Fruit fly (Drosophila melanogaster): ENCODE data around the gene amd.
A peak's percentile ranks its signal among the peaks of the same experiment; 100 is the strongest.

Gene amd

DNA sequence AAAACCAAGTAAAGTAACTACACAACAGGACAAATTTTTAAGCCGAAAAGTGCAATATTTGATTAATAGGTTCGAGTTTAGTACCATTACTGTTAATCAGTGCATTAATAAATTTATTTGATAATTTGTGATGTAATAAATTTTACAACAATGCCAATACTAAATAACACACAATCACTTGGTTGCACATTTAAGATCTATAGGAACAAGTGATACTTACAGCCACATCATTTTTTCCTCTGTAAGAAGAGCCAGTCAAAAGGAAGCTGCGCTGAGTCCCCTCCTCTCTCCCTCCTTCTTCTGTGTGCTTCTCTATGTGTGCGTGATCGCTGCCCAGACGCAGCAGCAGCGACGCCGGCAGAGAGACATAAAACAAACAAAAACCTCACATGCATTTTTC lies 26.8 kb downstream of the amd start:
- TF ChIP-seq CG9705 (GFP tag; optimal IDR thresholded peaks at IDR 0.05), result peak; percentile 81
- TF ChIP-seq HLH106 (tag; optimal IDR thresholded peaks at IDR 0.05), result peak; percentile 91
- TF ChIP-seq Jra (GFP tag; optimal IDR thresholded peaks at IDR 0.05), result peak; percentile 59
- TF ChIP-seq foxo (GFP tag; optimal IDR thresholded peaks at IDR 0.05), result peak in 1 of 2 experiments; percentile 88
- no peak for TF ChIP-seq Vsx2 (GFP tag; optimal IDR thresholded peaks at IDR 0.05; ENCODE audit: partially characterized antibody)
- peak; percentile 92 for TF ChIP-seq rgr (GFP tag; optimal IDR thresholded peaks at IDR 0.05)
- TF ChIP-seq psq (GFP tag; optimal IDR thresholded peaks at IDR 0.05), result peak; percentile 100
- peak; percentile 3 for TF ChIP-seq Dif (GFP tag; optimal IDR thresholded peaks at IDR 0.05; ENCODE audit: partially characterized antibody)
- TF ChIP-seq Abd-B (GFP tag; optimal IDR thresholded peaks at IDR 0.05), result no peak
- TF ChIP-seq br (GFP tag; optimal IDR thresholded peaks at IDR 0.05), result peak; percentile 88
- TF ChIP-seq usp (GFP tag; optimal IDR thresholded peaks at IDR 0.05), result no peak
- peak; percentile 87 for TF ChIP-seq dmrt93B (GFP tag; optimal IDR thresholded peaks at IDR 0.05)
- no peak for TF ChIP-seq Hr78 (GFP tag; optimal IDR thresholded peaks at IDR 0.05)
- TF ChIP-seq Hnf4 (GFP tag; optimal IDR thresholded peaks at IDR 0.05), result peak; percentile 77
- no peak for TF ChIP-seq GATAd (GFP tag; optimal IDR thresholded peaks at IDR 0.05)
- TF ChIP-seq woc (GFP tag; optimal IDR thresholded peaks at IDR 0.05), result peak; percentile 91
- TF ChIP-seq sage (GFP tag; optimal IDR thresholded peaks at IDR 0.05), result peak; percentile 79
- TF ChIP-seq jim (GFP tag; optimal IDR thresholded peaks at IDR 0.05), result no peak
- peak; percentile 93 for TF ChIP-seq ey (GFP tag; optimal IDR thresholded peaks at IDR 0.05)
- TF ChIP-seq Sp1 (GFP tag; optimal IDR thresholded peaks at IDR 0.05), result peak; percentile 66
- no peak for TF ChIP-seq pan (optimal IDR thresholded peaks at IDR 0.05)
- TF ChIP-seq brk (GFP tag; optimal IDR thresholded peaks at IDR 0.05), result peak; percentile 70
- TF ChIP-seq tai (GFP tag; optimal IDR thresholded peaks at IDR 0.05), result peak; percentile 55
- TF ChIP-seq h (GFP tag; optimal IDR thresholded peaks at IDR 0.05), result peak; percentile 95
- peak; percentile 52 for TF ChIP-seq CG32264 (GFP tag; optimal IDR thresholded peaks at IDR 0.05)
- no peak for TF ChIP-seq Myc (optimal IDR thresholded peaks at IDR 0.05)
- peak in 1 of 2 experiments; percentile 3 for TF ChIP-seq dl (GFP tag; optimal IDR thresholded peaks at IDR 0.05; ENCODE audit: insufficient read depth in 1 of 2, partially characterized antibody in 2 of 2)
- no peak for TF ChIP-seq N (GFP tag; optimal IDR thresholded peaks at IDR 0.05)
- no peak for TF ChIP-seq Hr83 (GFP tag; optimal IDR thresholded peaks at IDR 0.05; ENCODE audit: poor library complexity, severe bottlenecking)
- peak; percentile 96 for TF ChIP-seq fru (GFP tag; optimal IDR thresholded peaks at IDR 0.05)
- TF ChIP-seq Dfd (GFP tag; optimal IDR thresholded peaks at IDR 0.05), result peak; percentile 78
- TF ChIP-seq CrebA (GFP tag; optimal IDR thresholded peaks at IDR 0.05; ENCODE audit: borderline replicate concordance), result no peak
- no peak for TF ChIP-seq dsf (GFP tag; optimal IDR thresholded peaks at IDR 0.05; ENCODE audit: borderline replicate concordance)
- no peak for TF ChIP-seq lola (GFP tag; optimal IDR thresholded peaks at IDR 0.05)
- peak; percentile 46 for TF ChIP-seq Rel (GFP tag; optimal IDR thresholded peaks at IDR 0.05)
- TF ChIP-seq Rel (tag; optimal IDR thresholded peaks at IDR 0.05), result peak; percentile 46
- no peak for TF ChIP-seq sv (GFP tag; optimal IDR thresholded peaks at IDR 0.05)
- TF ChIP-seq OdsH (GFP tag; optimal IDR thresholded peaks at IDR 0.05), result peak; percentile 94
- TF ChIP-seq Mio (GFP tag; optimal IDR thresholded peaks at IDR 0.05), result peak; percentile 29

DNA sequence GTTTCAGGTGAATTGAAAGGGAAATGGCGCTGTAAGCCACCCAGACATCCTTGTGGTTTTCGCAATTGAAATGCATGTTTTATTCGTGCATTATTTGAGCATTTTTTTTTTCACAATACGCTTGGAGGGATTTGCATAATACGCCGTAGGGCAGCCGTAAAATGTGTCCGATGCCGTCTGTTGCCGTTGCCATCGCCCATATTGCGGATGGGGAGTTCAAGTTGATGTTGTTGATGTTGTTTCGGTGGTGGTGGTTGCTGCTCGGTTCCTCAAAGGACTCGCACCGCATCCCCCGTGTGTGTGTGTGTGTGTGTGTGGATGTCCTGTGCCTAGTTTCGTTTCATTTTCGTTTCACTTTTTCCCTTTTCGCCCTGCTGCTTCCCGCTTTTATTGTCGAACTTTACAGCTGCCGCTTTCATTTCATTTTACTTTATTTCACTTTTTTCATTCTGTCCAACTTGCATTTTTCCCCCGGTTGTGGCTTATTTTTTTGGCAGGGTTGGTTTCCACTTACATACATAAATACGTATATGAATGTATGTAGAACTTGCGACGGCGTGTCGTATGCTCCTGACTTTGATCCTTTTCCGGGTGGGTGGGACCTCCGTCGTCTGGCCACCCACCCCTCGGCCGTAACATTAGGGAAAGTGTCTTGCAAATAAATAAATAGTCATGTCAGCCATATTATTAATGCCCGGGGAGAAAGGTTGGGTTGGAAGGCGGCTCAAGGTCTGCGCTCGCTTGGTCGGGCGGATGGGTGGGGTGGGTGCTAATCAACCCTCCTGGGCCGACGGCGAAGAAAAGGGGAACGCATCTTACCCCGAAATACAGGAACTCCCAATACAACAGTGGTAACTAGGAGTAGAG lies 27.8 kb downstream of the amd start:
- no peak for TF ChIP-seq Abd-B (GFP tag; optimal IDR thresholded peaks at IDR 0.05)
- peak; percentile 83 for TF ChIP-seq Dfd (GFP tag; optimal IDR thresholded peaks at IDR 0.05)
